Worm (Caenorhabditis elegans) whole organism, L4/young adult: ENCODE results near the gene fbxc-14.
"Not testable (repeated sequence)": the region's sequence is repeated elsewhere in the genome, so short reads cannot be mapped to it uniquely, and the experiment has no call there.

ENCODE experiments used
- W03F9.2 ChIP-seq: fragments of 150-350 bp; optimal IDR thresholded peaks from 2 replicates; lab custom pipeline; 2014; ENCODE audit warnings: missing biosample characterization, missing genetic modification characterization
- dao-5 ChIP-seq: sonication (generic microtip); optimal IDR thresholded peaks from 2 replicates; lab custom pipeline; 2016; ENCODE audit warnings: missing genotype, missing genetic modification characterization, moderate library complexity, missing compliant biosample characterization
- him-1 ChIP-seq: sonication (generic microtip); optimal IDR thresholded peaks from 2 replicates; lab custom pipeline; 2016; ENCODE audit warnings: missing genotype, missing genetic modification reagents, missing genetic modification characterization, missing compliant biosample characterization

fbxc-14 gene

DNA sequence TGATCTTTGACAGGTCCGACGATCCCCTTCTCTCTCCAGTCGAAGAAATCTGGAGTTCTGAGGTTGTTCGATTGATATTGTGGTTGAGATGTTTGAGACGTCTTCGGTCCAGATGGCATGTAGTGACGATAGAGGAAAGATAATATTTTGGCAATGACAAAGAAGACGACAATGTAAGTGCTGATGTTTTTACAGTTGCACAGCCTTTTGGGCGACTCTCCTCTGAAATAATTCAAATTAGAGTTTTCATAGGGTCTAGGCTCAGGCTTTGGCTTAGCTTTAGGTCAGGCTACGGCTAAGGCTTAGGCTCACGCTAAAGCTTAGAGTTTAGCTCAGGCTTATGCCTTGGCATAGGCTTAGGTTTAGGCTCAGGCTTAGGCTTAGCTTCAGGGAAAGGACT lies 12.1 kb upstream of the fbxc-14 start, which contains the start of gene C32B5.13:
TSS of gene C32B5.13 (minus strand) at position 101 of the 400 bp plus-strand sequence.
- no peak for TF ChIP-seq W03F9.2 (tag; lab: Kevin White, UChicago)
- TF ChIP-seq him-1 (tag; lab: Kevin White, UChicago), result no peak
- TF ChIP-seq dao-5 (tag; lab: Kevin White, UChicago), result no peak

DNA sequence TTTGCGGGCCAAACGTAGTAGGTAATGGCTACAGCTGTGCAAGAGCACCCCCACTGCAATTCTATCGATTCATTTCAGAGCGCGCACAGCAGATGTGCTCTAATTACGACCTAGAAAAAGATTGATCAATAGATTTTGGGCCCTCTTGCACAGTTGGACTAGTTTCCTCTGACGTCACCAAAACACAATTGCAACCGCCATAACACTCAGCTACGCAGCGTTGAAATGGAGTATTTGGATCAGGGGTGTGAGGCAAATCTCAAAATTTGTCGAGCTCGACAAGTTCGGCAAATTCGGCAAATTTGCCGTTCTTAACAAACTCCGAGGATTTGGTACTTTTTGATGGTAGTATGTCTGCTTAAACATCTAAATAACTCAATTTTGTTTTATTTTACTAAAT lies 7.1 kb upstream of the fbxc-14 start, which contains the start of gene fbxc-18:
TSS of gene fbxc-18 (minus strand) at position 101 of the 400 bp plus-strand sequence.
- not testable (repeated sequence) for TF ChIP-seq dao-5, W03F9.2, him-1 (tag; lab: Kevin White, UChicago)

DNA sequence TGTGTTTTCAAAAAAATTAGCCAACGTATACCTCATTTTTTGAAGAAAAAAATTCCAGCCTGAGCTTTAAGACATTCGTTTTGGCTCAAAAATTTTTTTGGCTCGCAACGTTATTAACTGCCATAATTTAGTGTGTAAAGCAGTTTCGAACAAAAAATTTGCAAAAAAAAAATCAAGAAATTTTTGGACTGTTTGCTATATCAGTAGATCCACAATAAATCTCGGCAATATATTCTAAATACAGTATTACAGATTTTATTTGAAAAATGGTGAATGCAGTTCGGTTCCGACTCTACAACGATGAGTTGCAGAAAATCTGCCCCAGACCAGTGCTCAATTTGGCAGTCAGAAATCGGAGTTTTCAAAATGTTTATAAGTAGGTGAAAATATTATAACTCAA lies 6.0 kb upstream of the fbxc-14 start, which contains the start of gene C32B5.6:
TSS of gene C32B5.6 (plus strand) at position 301 of the 400 bp plus-strand sequence.
- TF ChIP-seq dao-5, him-1, W03F9.2 (tag; lab: Kevin White, UChicago): not testable (repeated sequence)

DNA sequence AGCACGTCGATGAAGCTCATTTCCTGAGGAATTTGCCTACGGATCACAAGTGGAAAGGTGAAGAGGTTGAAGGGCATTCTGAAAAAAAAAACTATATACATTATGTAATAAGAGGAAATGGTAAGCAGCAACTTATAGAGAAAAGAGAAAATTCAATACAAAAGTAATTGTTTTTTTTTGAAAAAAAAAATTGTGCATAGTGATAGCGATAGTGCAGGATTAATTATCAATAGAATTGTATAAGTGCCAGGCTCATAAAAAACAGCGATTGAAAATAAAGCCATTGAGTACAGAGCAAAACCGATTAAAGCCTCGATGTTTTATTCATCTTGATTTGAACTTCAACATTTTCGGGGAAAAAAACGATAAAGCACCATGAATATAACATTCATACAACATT lies 1.2 kb upstream of the fbxc-14 start, which contains the start of gene C32B5.15:
TSS of gene C32B5.15 (minus strand) at position 101 of the 400 bp plus-strand sequence.
- no peak for TF ChIP-seq dao-5 (tag; lab: Kevin White, UChicago)
- no peak for TF ChIP-seq him-1 (tag; lab: Kevin White, UChicago)
- TF ChIP-seq W03F9.2 (tag; lab: Kevin White, UChicago), result no peak

DNA sequence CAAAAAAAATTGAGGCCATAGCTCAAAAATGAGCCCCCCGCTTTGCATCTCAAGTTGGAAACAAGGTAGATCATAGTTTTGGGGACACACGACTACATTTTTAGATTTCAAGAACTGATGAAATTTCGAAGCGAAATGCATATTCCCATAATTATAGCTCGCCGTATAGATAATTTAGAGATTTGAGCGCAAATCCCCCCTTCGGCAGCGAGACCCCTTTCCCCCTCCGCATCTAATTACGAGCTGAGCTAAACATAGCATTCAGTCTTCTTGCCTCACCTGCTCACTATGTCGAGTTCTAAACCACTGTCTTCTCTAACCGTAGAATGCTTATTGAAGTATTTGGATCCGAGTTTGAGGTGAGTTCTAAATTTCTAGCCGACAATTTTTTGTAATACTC lies 5.0 kb downstream of the fbxc-14 start, which contains the start of the genes fbxc-17 and fbxc-15:
TSS of gene fbxc-17 (minus strand) at position 101 of the 400 bp plus-strand sequence.
TSS of gene fbxc-15 (plus strand) at position 289 of the 400 bp plus-strand sequence.
- TF ChIP-seq him-1 (tag; lab: Kevin White, UChicago) (no peak), W03F9.2 (tag; lab: Kevin White, UChicago) (no peak), dao-5 (tag; lab: Kevin White, UChicago) (no peak)

DNA sequence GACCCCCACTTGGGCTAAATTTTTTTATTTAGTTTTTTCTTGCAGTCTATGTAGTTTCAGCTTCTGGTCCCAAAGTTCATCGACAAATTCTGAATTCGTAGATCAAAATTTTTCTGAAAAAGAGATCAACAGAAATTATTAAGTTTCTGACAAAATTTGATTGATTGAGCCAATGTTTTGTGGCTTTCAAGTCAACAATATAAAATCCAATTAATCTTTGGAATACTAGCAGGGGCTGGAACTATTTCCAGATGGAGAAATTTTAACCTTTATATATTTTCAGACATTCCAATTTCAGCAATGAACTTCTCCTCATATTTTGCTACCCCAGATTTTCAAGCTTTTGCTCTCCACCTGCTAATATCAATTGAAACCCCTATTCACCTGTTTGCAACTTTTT lies 8.7 kb downstream of the fbxc-14 start, which contains the start of gene srh-274:
TSS of gene srh-274 (plus strand) at position 301 of the 400 bp plus-strand sequence.
- TF ChIP-seq dao-5 (tag; lab: Kevin White, UChicago), result no peak
- no peak for TF ChIP-seq W03F9.2 (tag; lab: Kevin White, UChicago)

DNA sequence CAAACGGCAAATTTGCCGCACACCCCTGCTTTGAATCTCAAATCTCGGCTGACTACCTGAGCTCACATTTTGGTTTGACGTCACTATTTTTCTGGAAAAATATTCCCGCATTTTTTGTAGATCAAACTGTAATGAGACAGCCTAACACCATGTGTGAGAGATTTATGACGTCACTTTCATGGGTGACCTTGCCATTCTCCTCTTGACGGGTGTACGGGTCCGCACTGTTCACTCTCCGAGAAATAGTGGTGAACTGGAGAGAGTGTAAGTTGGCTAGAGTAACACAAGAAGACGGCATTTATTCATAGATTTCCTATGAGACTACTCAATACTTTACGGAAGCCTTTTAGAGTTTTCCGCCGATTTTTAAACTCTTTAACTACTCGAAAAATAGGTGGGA lies 11.6 kb downstream of the fbxc-14 start, which contains the start of gene fbxc-40:
TSS of gene fbxc-40 (plus strand) at position 301 of the 400 bp plus-strand sequence.
- TF ChIP-seq him-1, W03F9.2, dao-5 (tag; lab: Kevin White, UChicago): not testable (repeated sequence)

DNA sequence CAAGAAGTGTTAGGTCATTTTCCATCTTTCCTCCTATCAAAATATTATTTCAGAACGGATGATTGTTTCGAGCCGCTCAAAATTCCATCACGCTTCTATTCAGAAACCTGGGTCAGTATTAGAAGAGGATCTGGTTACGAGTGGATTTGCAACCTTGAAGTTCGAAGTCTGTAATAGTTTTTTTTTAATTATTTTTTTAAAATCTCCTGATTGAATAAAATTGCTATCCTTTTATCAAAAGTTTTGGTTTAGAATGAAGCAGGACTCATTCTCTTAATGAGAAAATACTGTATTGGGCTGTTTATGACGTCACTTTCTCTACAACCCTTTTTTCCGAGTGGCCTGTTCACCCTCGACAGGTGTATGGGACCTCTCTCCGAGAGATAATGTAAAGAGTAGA lies 14.3 kb downstream of the fbxc-14 start, which contains the start of gene fbxc-39:
TSS of gene fbxc-39 (plus strand) at position 301 of the 400 bp plus-strand sequence.
- no peak for TF ChIP-seq dao-5 (tag; lab: Kevin White, UChicago)

DNA sequence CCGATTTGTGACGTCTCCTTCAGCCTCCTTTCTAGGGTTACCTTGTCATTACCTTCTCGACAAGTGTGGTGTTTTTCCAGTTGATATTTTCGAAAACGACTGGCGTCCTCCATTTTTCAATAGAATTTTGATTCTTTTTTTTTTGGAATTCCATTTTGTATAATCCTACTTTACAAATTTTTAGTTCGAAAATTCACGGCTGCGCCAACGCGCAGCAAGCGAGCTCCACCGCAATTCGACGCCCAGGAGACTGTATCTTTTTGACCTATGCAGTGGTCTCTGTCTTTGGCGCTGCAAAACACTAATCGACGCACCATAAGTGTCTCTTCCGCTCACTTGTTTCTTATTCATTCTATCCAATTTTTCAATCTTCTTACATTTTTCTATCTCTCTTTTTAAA lies 17.2 kb downstream of the fbxc-14 start, which contains the start of gene fbxc-42:
TSS of gene fbxc-42 (plus strand) at position 301 of the 400 bp plus-strand sequence.
- no peak for TF ChIP-seq dao-5 (tag; lab: Kevin White, UChicago)
- TF ChIP-seq W03F9.2 (tag; lab: Kevin White, UChicago), result no peak
- TF ChIP-seq him-1 (tag; lab: Kevin White, UChicago), result no peak

DNA sequence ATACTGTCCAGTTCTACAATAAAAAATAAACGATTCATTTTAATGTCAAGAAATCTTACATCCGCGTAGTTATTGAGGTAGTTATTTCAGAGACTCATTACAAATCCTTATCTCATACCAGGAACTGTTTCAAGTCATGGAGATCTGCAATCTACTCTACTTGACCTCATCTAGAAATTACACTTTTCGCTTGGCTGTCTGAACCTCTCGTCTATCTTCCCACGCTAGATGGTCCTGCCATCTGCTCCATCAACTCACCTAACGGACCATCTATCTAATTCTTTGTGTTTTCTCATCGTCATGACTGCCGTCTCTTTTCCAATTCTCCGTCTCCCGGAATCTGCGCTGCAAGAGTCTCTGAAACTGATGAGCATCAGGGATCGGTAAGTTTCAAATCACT lies 20.1 kb downstream of the fbxc-14 start, which contains the start of gene F45D11.7:
TSS of gene F45D11.7 (plus strand) at position 301 of the 400 bp plus-strand sequence.
- not testable (repeated sequence) for TF ChIP-seq him-1, dao-5, W03F9.2 (tag; lab: Kevin White, UChicago)

DNA sequence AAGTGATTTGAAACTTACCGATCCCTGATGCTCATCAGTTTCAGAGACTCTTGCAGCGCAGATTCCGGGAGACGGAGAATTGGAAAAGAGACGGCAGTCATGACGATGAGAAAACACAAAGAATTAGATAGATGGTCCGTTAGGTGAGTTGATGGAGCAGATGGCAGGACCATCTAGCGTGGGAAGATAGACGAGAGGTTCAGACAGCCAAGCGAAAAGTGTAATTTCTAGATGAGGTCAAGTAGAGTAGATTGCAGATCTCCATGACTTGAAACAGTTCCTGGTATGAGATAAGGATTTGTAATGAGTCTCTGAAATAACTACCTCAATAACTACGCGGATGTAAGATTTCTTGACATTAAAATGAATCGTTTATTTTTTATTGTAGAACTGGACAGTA lies 22.0 kb downstream of the fbxc-14 start, which contains the start of gene F45D11.11:
TSS of gene F45D11.11 (minus strand) at position 101 of the 400 bp plus-strand sequence.
- not testable (repeated sequence) for TF ChIP-seq dao-5, him-1, W03F9.2 (tag; lab: Kevin White, UChicago)

DNA sequence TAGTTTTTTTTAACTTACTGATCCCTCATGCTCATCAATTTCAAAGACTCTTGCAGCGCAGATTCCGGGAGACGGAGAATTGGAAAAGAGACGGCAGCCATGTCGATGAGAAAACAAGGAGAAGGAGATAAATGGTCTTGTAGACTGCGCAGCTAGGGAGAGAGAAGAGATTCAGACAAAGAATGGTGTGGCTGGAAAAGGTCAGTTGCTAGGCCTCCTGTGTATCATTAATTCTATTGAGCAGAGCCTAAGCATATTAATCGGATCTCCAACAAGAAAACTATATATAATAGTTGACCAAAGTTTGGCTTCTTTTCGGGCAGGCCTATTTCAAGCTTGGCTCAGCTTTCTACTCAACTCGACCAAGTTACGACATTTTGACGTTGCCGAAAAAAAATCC lies 25.4 kb downstream of the fbxc-14 start, which contains the start of gene fbxb-29:
TSS of gene fbxb-29 (minus strand) at position 101 of the 400 bp plus-strand sequence.
- no peak for TF ChIP-seq W03F9.2 (tag; lab: Kevin White, UChicago)
- TF ChIP-seq him-1 (tag; lab: Kevin White, UChicago), result no peak
- TF ChIP-seq dao-5 (tag; lab: Kevin White, UChicago), result no peak

DNA sequence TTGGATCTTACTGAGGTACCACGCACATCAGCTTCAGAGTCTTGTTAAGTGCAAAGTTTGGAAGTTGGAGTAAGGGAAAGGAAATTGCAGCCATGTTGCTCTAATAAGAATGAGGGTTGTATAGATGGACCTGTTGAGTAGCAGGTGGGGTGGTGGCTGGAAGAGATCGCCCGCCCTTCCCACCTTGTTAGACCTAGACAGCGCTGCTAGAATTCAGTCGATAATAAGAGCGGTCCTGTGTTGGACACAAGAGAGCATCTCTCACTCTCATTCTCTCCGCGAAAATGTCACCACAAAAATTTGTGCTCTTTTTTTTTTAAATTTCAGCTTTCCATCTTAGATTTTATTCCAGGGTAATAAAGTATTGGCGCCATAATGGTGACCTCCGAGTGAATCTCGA lies 27.3 kb downstream of the fbxc-14 start, which contains the start of the genes fbxb-30 and F45D11.5:
TSS of gene fbxb-30 (minus strand) at position 101 of the 400 bp plus-strand sequence.
TSS of gene F45D11.5 (plus strand) at position 352 of the 400 bp plus-strand sequence.
- TF ChIP-seq dao-5 (tag; lab: Kevin White, UChicago) (no peak), W03F9.2 (tag; lab: Kevin White, UChicago) (no peak), him-1 (tag; lab: Kevin White, UChicago) (no peak)
